Fruit fly (Drosophila melanogaster) whole organism, adult: Measurements from ENCODE around the gene Or22a.

Experiments used
- CG14711 ChIP-seq: fragments of 200-800 bp; sonication (Bioruptor generic); optimal IDR thresholded peaks from 2 replicates; lab custom pipeline; 2018; ENCODE audit warnings: missing biosample characterization, mild to moderate bottlenecking, missing genetic modification characterization, moderate library complexity
- CG7045 ChIP-seq: fragments of 200-800 bp; sonication (Bioruptor generic); optimal IDR thresholded peaks from 2 replicates; lab custom pipeline; 2017; ENCODE audit warnings: missing biosample characterization, mild to moderate bottlenecking, missing genetic modification characterization
- CG7101 ChIP-seq: fragments of 200-800 bp; sonication (Bioruptor generic); optimal IDR thresholded peaks from 2 replicates; lab custom pipeline; 2018; ENCODE audit warnings: missing biosample characterization, mild to moderate bottlenecking, missing genetic modification characterization, moderate library complexity
- Hr96 ChIP-seq: fragments of 200-800 bp; sonication (Bioruptor generic); optimal IDR thresholded peaks from 2 replicates; lab custom pipeline; 2016; ENCODE audit warnings: missing biosample characterization, missing genetic modification characterization
- Mnt ChIP-seq: fragments of 200-800 bp; sonication (Bioruptor generic); optimal IDR thresholded peaks from 2 replicates; lab custom pipeline; 2016; ENCODE audit warnings: missing biosample characterization, mild to moderate bottlenecking, missing genetic modification characterization
- cic ChIP-seq: fragments of 200-800 bp; sonication (Bioruptor generic); optimal IDR thresholded peaks from 2 replicates; lab custom pipeline; 2017; ENCODE audit warnings: missing biosample characterization, mild to moderate bottlenecking, missing genetic modification characterization, moderate library complexity
- tj ChIP-seq: fragments of 200-800 bp; sonication (Bioruptor generic); optimal IDR thresholded peaks from 3 replicates; lab custom pipeline; 2017; ENCODE audit warnings: missing biosample characterization, mild to moderate bottlenecking, missing genetic modification characterization, moderate library complexity

DNA sequence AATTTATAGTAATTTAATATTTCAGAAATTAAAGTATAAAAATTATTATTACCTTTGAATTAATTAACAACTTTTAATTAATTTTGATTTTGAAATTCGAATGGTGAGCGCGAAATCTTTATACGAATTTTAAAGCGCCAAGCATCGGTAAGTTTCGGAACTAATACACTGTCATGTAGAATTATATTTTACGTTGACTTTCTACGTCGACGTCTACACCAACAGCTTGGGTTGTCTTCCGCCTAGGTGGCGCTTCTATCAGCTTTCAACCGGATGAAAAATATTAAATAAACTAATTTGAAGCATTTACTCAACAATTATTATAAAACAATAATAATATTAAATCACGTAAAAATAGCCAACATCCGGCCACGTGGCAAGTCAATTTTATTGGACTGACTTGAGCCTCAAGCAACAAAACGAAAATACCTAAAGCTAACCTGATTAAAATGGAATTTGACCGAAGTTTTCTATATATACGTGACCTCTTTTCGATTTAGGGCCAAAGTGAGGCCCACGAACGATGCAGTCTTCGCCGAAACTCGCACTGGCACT is 28.4 kb upstream of the Or22a start, which contains the start of gene CG31928:
- TF ChIP-seq CG7101 (tag; lab: Kevin White, UChicago) (no peak), cic (no peak), CG14711 (tag; lab: Kevin White, UChicago) (no peak), Mnt (no peak), Hr96 (GFP tag; lab: Kevin White, UChicago) (no peak), tj (GFP tag; lab: Kevin White, UChicago) (no peak), CG7045 (GFP tag; lab: Kevin White, UChicago) (no peak)
